Worm (Caenorhabditis elegans) whole organism, L1 larva: ENCODE measurements around the gene clec-118.
A peak's percentile ranks its signal among the peaks of the same experiment; 100 is the strongest.

Source experiments
- C04F5.9 ChIP-seq: sonication (generic microtip); optimal IDR thresholded peaks from 2 replicates; lab custom pipeline; 2016; ENCODE audit warnings: missing genetic modification characterization, missing compliant biosample characterization
- C16A3.4 ChIP-seq: fragments of 150-350 bp; optimal IDR thresholded peaks from 2 replicates; lab custom pipeline; 2014; ENCODE audit warnings: missing biosample characterization, missing genetic modification characterization
- F16B12.6 ChIP-seq: fragments of 150-350 bp; optimal IDR thresholded peaks from 2 replicates; lab custom pipeline; 2014; ENCODE audit warnings: missing biosample characterization, missing genetic modification characterization
- Y116A8C.19 ChIP-seq: sonication (generic microtip); optimal IDR thresholded peaks from 2 replicates; lab custom pipeline; 2016; ENCODE audit warnings: missing compliant biosample characterization, missing genetic modification characterization, borderline replicate concordance
- aly-2 ChIP-seq: fragments of 150-350 bp; optimal IDR thresholded peaks from 2 replicates; lab custom pipeline; 2014; ENCODE audit warnings: missing biosample characterization, missing genetic modification characterization
- blmp-1 ChIP-seq: fragments of 150-350 bp; optimal IDR thresholded peaks from 2 replicates; lab custom pipeline; 2014; ENCODE audit warnings: missing biosample characterization, missing genetic modification characterization
- ceh-63 ChIP-seq: fragments of 200-800 bp; sonication (Bioruptor generic); optimal IDR thresholded peaks from 2 replicates; lab custom pipeline; 2018; ENCODE audit warnings: mild to moderate bottlenecking, missing genetic modification characterization, missing compliant biosample characterization
- ceh-82 ChIP-seq, 3 experiments: fragments of 150-350 bp in 1 of 3; sonication (generic microtip) in 2 of 3; optimal IDR thresholded peaks; 2 replicates each; lab custom pipeline; 2014 to 2017; ENCODE audit warnings: missing biosample characterization in 3 of 3, missing genetic modification characterization in 3 of 3
- ceh-88 ChIP-seq: fragments of 200-800 bp; sonication (Bioruptor generic); IDR thresholded peaks from 2 replicates; pipeline ENCODE4 v1.3.6; 2022; ENCODE audit warnings: missing genetic modification characterization, missing compliant biosample characterization
- dsc-1 ChIP-seq: sonication (generic microtip); optimal IDR thresholded peaks from 2 replicates; lab custom pipeline; 2016; ENCODE audit warnings: mild to moderate bottlenecking, missing genetic modification characterization, missing compliant biosample characterization
- efl-1 ChIP-seq, 4 experiments: fragments of 150-350 bp; optimal IDR thresholded peaks in 3 of 4; peaks in 1 of 4; 1 replicate in 1 of 4; 2 replicates in 3 of 4; lab custom pipeline; 2014; ENCODE audit warnings: missing biosample characterization in 2 of 4, missing genetic modification characterization in 2 of 4, missing genetic modification reagents in 2 of 4
- efl-3 ChIP-seq: fragments of 200-800 bp; sonication (Bioruptor generic); optimal IDR thresholded peaks from 2 replicates; lab custom pipeline; 2018; ENCODE audit warnings: mild to moderate bottlenecking, missing genetic modification characterization, missing compliant biosample characterization
- egl-13 ChIP-seq: sonication (generic microtip); optimal IDR thresholded peaks from 2 replicates; lab custom pipeline; 2016; ENCODE audit warnings: missing genotype, missing genetic modification reagents, missing genetic modification characterization, missing compliant biosample characterization
- egl-27 ChIP-seq, 2 experiments: fragments of 150-350 bp in 1 of 2; sonication (generic microtip); optimal IDR thresholded peaks; 3 replicates each; lab custom pipeline; 2017 to 2018; ENCODE audit warnings: missing biosample characterization in 2 of 2, missing genetic modification characterization in 2 of 2, missing genetic modification reagents in 2 of 2
- elt-3 ChIP-seq, 6 experiments: fragments of 150-350 bp in 1 of 6; sonication (generic microtip); optimal IDR thresholded peaks; 2 replicates each; lab custom pipeline; 2017 to 2018; ENCODE audit warnings: missing biosample characterization in 6 of 6, missing genetic modification characterization in 6 of 6, inconsistent platforms in 1 of 6
- fkh-10 ChIP-seq: sonication (generic microtip); optimal IDR thresholded peaks from 2 replicates; lab custom pipeline; 2017; ENCODE audit warnings: missing biosample characterization, missing genetic modification reagents, missing genetic modification characterization
- fkh-4 ChIP-seq: sonication (generic microtip); optimal IDR thresholded peaks from 2 replicates; lab custom pipeline; 2016; ENCODE audit warnings: missing compliant biosample characterization, missing genetic modification characterization, borderline replicate concordance
- fos-1 ChIP-seq: fragments of 150-350 bp; optimal IDR thresholded peaks from 2 replicates; lab custom pipeline; 2014; ENCODE audit warnings: missing biosample characterization, missing genetic modification characterization
- grh-1 ChIP-seq: fragments of 200-800 bp; sonication (Bioruptor generic); IDR thresholded peaks from 2 replicates; pipeline ENCODE4 v1.3.6; 2022; ENCODE audit warnings: missing genetic modification reagents, missing genetic modification characterization, missing compliant biosample characterization
- hlh-17 ChIP-seq: fragments of 200-800 bp; sonication (Bioruptor generic); optimal IDR thresholded peaks from 2 replicates; lab custom pipeline; 2018; ENCODE audit warnings: missing genetic modification characterization, mild to moderate bottlenecking, missing compliant biosample characterization, moderate library complexity, borderline replicate concordance
- jun-1 ChIP-seq: fragments of 150-350 bp; optimal IDR thresholded peaks from 2 replicates; lab custom pipeline; 2014; ENCODE audit warnings: missing biosample characterization, missing genetic modification reagents, missing genetic modification characterization
- lin-13 ChIP-seq: fragments of 150-350 bp; optimal IDR thresholded peaks from 2 replicates; lab custom pipeline; 2014; ENCODE audit warnings: missing biosample characterization, missing genetic modification reagents, missing genetic modification characterization
- lin-14 ChIP-seq: fragments of 200-800 bp; sonication (Bioruptor generic); optimal IDR thresholded peaks from 2 replicates; lab custom pipeline; 2018; ENCODE audit warnings: mild to moderate bottlenecking, missing genetic modification characterization, moderate library complexity, missing compliant biosample characterization
- lsy-2 ChIP-seq, 2 experiments: fragments of 150-350 bp; optimal IDR thresholded peaks; 2 replicates each; lab custom pipeline; 2014; ENCODE audit warnings: missing biosample characterization in 2 of 2, missing genetic modification characterization in 2 of 2
- mab-9 ChIP-seq: fragments of 200-800 bp; sonication (Bioruptor generic); IDR thresholded peaks from 2 replicates; pipeline ENCODE4 v1.3.6; 2022; ENCODE audit warnings: missing genetic modification reagents, missing genetic modification characterization, missing compliant biosample characterization
- mdl-1 ChIP-seq, 2 experiments: fragments of 150-350 bp; optimal IDR thresholded peaks; 2 replicates each; lab custom pipeline; 2014 to 2017; ENCODE audit warnings: missing biosample characterization in 2 of 2, missing genetic modification characterization in 2 of 2, inconsistent platforms in 1 of 2
- mef-2 ChIP-seq: fragments of 150-350 bp; optimal IDR thresholded peaks from 2 replicates; lab custom pipeline; 2014; ENCODE audit warnings: missing biosample characterization, missing genetic modification characterization
- mep-1 ChIP-seq: fragments of 150-350 bp; optimal IDR thresholded peaks from 2 replicates; lab custom pipeline; 2014; ENCODE audit warnings: missing biosample characterization, missing genetic modification characterization
- nhr-11 ChIP-seq: fragments of 150-350 bp; optimal IDR thresholded peaks from 2 replicates; lab custom pipeline; 2014; ENCODE audit warnings: missing biosample characterization, missing genetic modification characterization
- nhr-12 ChIP-seq: sonication (generic microtip); optimal IDR thresholded peaks from 2 replicates; lab custom pipeline; 2017; ENCODE audit warnings: missing biosample characterization, missing genetic modification characterization
- nhr-19 ChIP-seq: fragments of 200-800 bp; sonication (Bioruptor generic); conservative IDR thresholded peaks from 2 replicates; pipeline ENCODE4 v1.3.6; 2022; ENCODE audit warnings: missing genetic modification characterization, missing compliant biosample characterization
- nhr-237 ChIP-seq: fragments of 150-350 bp; optimal IDR thresholded peaks from 2 replicates; lab custom pipeline; 2014; ENCODE audit warnings: missing biosample characterization, missing genetic modification characterization
- nhr-28 ChIP-seq: fragments of 150-350 bp; optimal IDR thresholded peaks from 2 replicates; lab custom pipeline; 2014; ENCODE audit warnings: missing biosample characterization, missing genetic modification characterization
- nhr-47 ChIP-seq: sonication (generic microtip); optimal IDR thresholded peaks from 2 replicates; lab custom pipeline; 2016; ENCODE audit warnings: mild to moderate bottlenecking, missing genetic modification characterization, moderate library complexity, missing compliant biosample characterization
- nhr-71 ChIP-seq: sonication (generic microtip); optimal IDR thresholded peaks from 2 replicates; lab custom pipeline; 2016; ENCODE audit warnings: mild to moderate bottlenecking, missing genetic modification characterization, moderate library complexity, missing compliant biosample characterization
- nhr-76 ChIP-seq: sonication (generic microtip); optimal IDR thresholded peaks from 2 replicates; lab custom pipeline; 2017; ENCODE audit warnings: missing biosample characterization, missing genetic modification characterization
- nhr-77 ChIP-seq: fragments of 150-350 bp; optimal IDR thresholded peaks from 2 replicates; lab custom pipeline; 2014; ENCODE audit warnings: missing biosample characterization, missing genetic modification characterization
- pqm-1 ChIP-seq: sonication (generic microtip); optimal IDR thresholded peaks from 3 replicates; lab custom pipeline; 2017; ENCODE audit warnings: missing biosample characterization, missing genetic modification characterization
- rnt-1 ChIP-seq: sonication (generic microtip); optimal IDR thresholded peaks from 2 replicates; lab custom pipeline; 2016; ENCODE audit warnings: mild to moderate bottlenecking, missing genetic modification characterization, moderate library complexity, missing compliant biosample characterization
- snu-23 ChIP-seq: sonication (generic microtip); optimal IDR thresholded peaks from 2 replicates; lab custom pipeline; 2016; ENCODE audit warnings: missing genetic modification characterization, missing compliant biosample characterization
- sox-4 ChIP-seq: sonication (generic microtip); optimal IDR thresholded peaks from 2 replicates; lab custom pipeline; 2016; ENCODE audit warnings: missing genetic modification characterization, missing compliant biosample characterization
- swsn-7 ChIP-seq: sonication (generic microtip); optimal IDR thresholded peaks from 2 replicates; lab custom pipeline; 2016; ENCODE audit warnings: missing genetic modification characterization, missing compliant biosample characterization
- unc-130 ChIP-seq: fragments of 150-350 bp; optimal IDR thresholded peaks from 2 replicates; lab custom pipeline; 2017; ENCODE audit warnings: missing biosample characterization, missing genetic modification characterization, inconsistent platforms
- unc-30 ChIP-seq: sonication (generic microtip); optimal IDR thresholded peaks from 2 replicates; lab custom pipeline; 2017; ENCODE audit warnings: missing biosample characterization, missing genetic modification characterization
- unc-62 ChIP-seq: fragments of 150-350 bp; optimal IDR thresholded peaks from 2 replicates; lab custom pipeline; 2014; ENCODE audit warnings: missing biosample characterization, missing genetic modification reagents, missing genetic modification characterization
- unc-86 ChIP-seq: sonication (generic microtip); optimal IDR thresholded peaks from 2 replicates; lab custom pipeline; 2016; ENCODE audit warnings: missing genetic modification characterization, missing compliant biosample characterization
- unc-98 ChIP-seq: fragments of 200-800 bp; sonication (Bioruptor generic); IDR thresholded peaks from 2 replicates; pipeline ENCODE4 v1.3.6; 2022; ENCODE audit warnings: missing genetic modification characterization, missing compliant biosample characterization
- xbp-1 ChIP-seq: sonication (generic microtip); optimal IDR thresholded peaks from 2 replicates; lab custom pipeline; 2016; ENCODE audit warnings: missing genetic modification characterization, missing compliant biosample characterization
- zip-4 ChIP-seq: fragments of 200-800 bp; sonication (Bioruptor generic); optimal IDR thresholded peaks from 2 replicates; lab custom pipeline; 2018; ENCODE audit warnings: mild to moderate bottlenecking, missing genetic modification characterization, moderate library complexity, missing compliant biosample characterization
- ztf-4 ChIP-seq: fragments of 150-350 bp; optimal IDR thresholded peaks from 2 replicates; lab custom pipeline; 2014; ENCODE audit warnings: missing biosample characterization, missing genetic modification characterization

The clec-118 gene

DNA sequence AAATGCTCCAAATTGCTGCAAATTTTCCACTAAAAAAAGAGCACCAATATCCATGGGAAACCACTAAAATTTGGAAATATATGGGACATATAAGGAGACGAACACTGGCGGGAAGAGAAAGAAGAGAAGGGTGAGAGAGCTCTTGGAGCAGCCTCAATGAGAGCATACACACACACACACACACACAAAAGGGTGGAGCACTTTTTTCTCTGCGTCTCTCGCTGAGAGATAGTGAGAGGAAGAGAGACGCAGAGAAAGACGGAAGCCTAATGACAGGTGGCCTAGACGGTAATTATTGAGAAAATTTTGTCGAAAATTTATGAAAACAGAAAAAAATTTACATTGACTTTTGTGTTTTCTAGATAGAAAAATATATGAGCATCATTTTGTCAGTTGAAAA lies 10.2 kb upstream of the clec-118 start (continued):
- TF ChIP-seq dsc-1 (tag; lab: Kevin White, UChicago) (no peak), lin-13 (GFP tag; lab: Kevin White, UChicago) (peak; percentile 2), fkh-4 (tag; lab: Kevin White, UChicago) (no peak), lsy-2 (tag; optimal IDR thresholded peaks at IDR 0.05; lab: Kevin White, UChicago) (peak in 1 of 2 experiments; percentile 8), jun-1 (tag; lab: Kevin White, UChicago) (no peak), sox-4 (tag; lab: Kevin White, UChicago) (no peak), C04F5.9 (tag; lab: Kevin White, UChicago) (no peak), F16B12.6 (tag; lab: Kevin White, UChicago) (peak; percentile 6), aly-2 (tag; lab: Kevin White, UChicago) (no peak), blmp-1 (tag; lab: Kevin White, UChicago) (no peak), unc-98 (no peak), nhr-47 (tag; lab: Kevin White, UChicago) (no peak), xbp-1 (tag; lab: Kevin White, UChicago) (peak; percentile 28), efl-1 (optimal IDR thresholded peaks at IDR 0.05; lab: Kevin White, UChicago) (peak; percentile 64 to 80), efl-1 (GFP tag; optimal IDR thresholded peaks at IDR 0.05 in 1 of 2; lab: Kevin White, UChicago) (peak; percentile 22 to 87), grh-1 (no peak), nhr-76 (no peak), zip-4 (GFP tag; lab: Kevin White, UChicago) (no peak), mdl-1 (tag; optimal IDR thresholded peaks at IDR 0.05; lab: Kevin White, UChicago) (no peak), nhr-19 (GFP tag; lab: Robert Waterston, UW) (no peak), mab-9 (GFP tag; lab: Robert Waterston, UW) (no peak), fos-1 (no peak), lin-14 (GFP tag; lab: Kevin White, UChicago) (peak; percentile 66), rnt-1 (tag; lab: Kevin White, UChicago) (peak; percentile 54), unc-30 (tag; lab: Kevin White, UChicago) (no peak), ztf-4 (no peak), elt-3 (tag; optimal IDR thresholded peaks at IDR 0.05; lab: Kevin White, UChicago) (no peak), ceh-63 (no peak), egl-13 (tag; lab: Kevin White, UChicago) (no peak), unc-86 (tag; lab: Kevin White, UChicago) (no peak), nhr-71 (tag; lab: Kevin White, UChicago) (no peak), nhr-237 (tag; lab: Kevin White, UChicago) (no peak), fkh-10 (GFP tag; lab: Kevin White, UChicago) (no peak), mep-1 (no peak), snu-23 (GFP tag; lab: Kevin White, UChicago) (no peak), hlh-17 (GFP tag; lab: Kevin White, UChicago) (no peak), ceh-88 (no peak), C16A3.4 (tag; lab: Kevin White, UChicago) (no peak), nhr-28 (tag; lab: Kevin White, UChicago) (no peak), Y116A8C.19 (tag; lab: Kevin White, UChicago) (no peak), ceh-82 (tag; optimal IDR thresholded peaks at IDR 0.05; lab: Kevin White, UChicago) (peak in 1 of 3 experiments; percentile 28), egl-27 (tag; optimal IDR thresholded peaks at IDR 0.05; lab: Kevin White, UChicago) (no peak), unc-130 (tag; lab: Kevin White, UChicago) (no peak), nhr-11 (tag; lab: Kevin White, UChicago) (no peak), pqm-1 (tag; lab: Kevin White, UChicago) (no peak), nhr-12 (tag; lab: Kevin White, UChicago) (no peak), mef-2 (tag; lab: Kevin White, UChicago) (no peak), nhr-77 (tag; lab: Kevin White, UChicago) (no peak), unc-62 (GFP tag; lab: Kevin White, UChicago) (no peak), swsn-7 (peak; percentile 9), efl-3 (GFP tag; lab: Kevin White, UChicago) (no peak)
